Worm (Caenorhabditis elegans) whole organism, L3 larva: Measurements from ENCODE around the gene ZK632.12.

Experiments used
- R02D3.7 ChIP-seq: fragments of 150-350 bp; optimal IDR thresholded peaks from 2 replicates; lab custom pipeline; 2014; ENCODE audit warnings: missing biosample characterization, missing genetic modification characterization
- ZK546.5 ChIP-seq: sonication (generic microtip); optimal IDR thresholded peaks from 2 replicates; lab custom pipeline; 2017; ENCODE audit warnings: missing biosample characterization, missing genetic modification characterization
- aly-2 ChIP-seq: fragments of 150-350 bp; optimal IDR thresholded peaks from 2 replicates; lab custom pipeline; 2014; ENCODE audit warnings: missing biosample characterization, missing genetic modification characterization
- ama-1 ChIP-seq: fragments of 150-350 bp; optimal IDR thresholded peaks from 2 replicates; lab custom pipeline; 2018
- ceh-16 ChIP-seq: sonication (generic microtip); optimal IDR thresholded peaks from 2 replicates; lab custom pipeline; 2017; ENCODE audit warnings: missing biosample characterization, missing genetic modification characterization
- ceh-28 ChIP-seq: fragments of 150-350 bp; optimal IDR thresholded peaks from 2 replicates; lab custom pipeline; 2014; ENCODE audit warnings: missing biosample characterization, missing genetic modification reagents, missing genetic modification characterization
- ceh-82 ChIP-seq: fragments of 150-350 bp; optimal IDR thresholded peaks from 2 replicates; lab custom pipeline; 2014; ENCODE audit warnings: missing biosample characterization, missing genetic modification characterization
- ceh-9 ChIP-seq: sonication (generic microtip); optimal IDR thresholded peaks from 2 replicates; lab custom pipeline; 2018; ENCODE audit warnings: missing biosample characterization, missing genetic modification characterization
- daf-12 ChIP-seq: fragments of 150-350 bp; optimal IDR thresholded peaks from 2 replicates; lab custom pipeline; 2014; ENCODE audit warnings: missing biosample characterization, missing genetic modification reagents, missing genetic modification characterization
- egl-27 ChIP-seq: sonication (generic microtip); optimal IDR thresholded peaks from 4 replicates; lab custom pipeline; 2017; ENCODE audit warnings: missing biosample characterization, missing genetic modification reagents, missing genetic modification characterization
- egl-5 ChIP-seq: fragments of 150-350 bp; optimal IDR thresholded peaks from 2 replicates; lab custom pipeline; 2017; ENCODE audit warnings: missing biosample characterization, missing genetic modification reagents, missing genetic modification characterization, inconsistent platforms
- elt-1 ChIP-seq: fragments of 150-350 bp; optimal IDR thresholded peaks from 2 replicates; lab custom pipeline; 2014; ENCODE audit warnings: missing biosample characterization, missing genetic modification characterization
- elt-2 ChIP-seq: sonication (generic microtip); optimal IDR thresholded peaks from 2 replicates; lab custom pipeline; 2016; ENCODE audit warnings: missing genetic modification reagents, mild to moderate bottlenecking, missing genetic modification characterization, missing compliant biosample characterization
- elt-3 ChIP-seq, 3 experiments: fragments of 150-350 bp in 1 of 3; sonication (generic microtip) in 2 of 3; optimal IDR thresholded peaks; 2 replicates in 2 of 3; 4 replicates in 1 of 3; lab custom pipeline; 2014 to 2017; ENCODE audit warnings: missing biosample characterization in 3 of 3, missing genetic modification characterization in 3 of 3
- eor-1 ChIP-seq, 2 experiments: fragments of 150-350 bp; optimal IDR thresholded peaks; 2 replicates each; lab custom pipeline; 2014 to 2018; ENCODE audit warnings: missing biosample characterization in 2 of 2, missing genetic modification characterization in 2 of 2
- fkh-10 ChIP-seq: sonication (generic microtip); optimal IDR thresholded peaks from 2 replicates; lab custom pipeline; 2017; ENCODE audit warnings: missing biosample characterization, missing genetic modification reagents, missing genetic modification characterization
- fos-1 ChIP-seq: fragments of 150-350 bp; optimal IDR thresholded peaks from 2 replicates; lab custom pipeline; 2014; ENCODE audit warnings: missing biosample characterization, missing genetic modification characterization
- hmg-11 ChIP-seq: sonication (generic microtip); optimal IDR thresholded peaks from 2 replicates; lab custom pipeline; 2016; ENCODE audit warnings: missing genetic modification characterization, missing compliant biosample characterization
- jun-1 ChIP-seq: fragments of 150-350 bp; optimal IDR thresholded peaks from 2 replicates; lab custom pipeline; 2014; ENCODE audit warnings: missing biosample characterization, missing genetic modification reagents, missing genetic modification characterization
- lin-15B ChIP-seq: fragments of 150-350 bp; optimal IDR thresholded peaks from 2 replicates; lab custom pipeline; 2014; ENCODE audit warnings: missing biosample characterization, missing genetic modification characterization
- lsy-12 ChIP-seq: sonication (generic microtip); optimal IDR thresholded peaks from 2 replicates; lab custom pipeline; 2016; ENCODE audit warnings: mild to moderate bottlenecking, missing genetic modification characterization, missing compliant biosample characterization
- mdl-1 ChIP-seq: fragments of 150-350 bp; optimal IDR thresholded peaks from 2 replicates; lab custom pipeline; 2014; ENCODE audit warnings: missing biosample characterization, missing genetic modification characterization
- mml-1 ChIP-seq: fragments of 150-350 bp; sonication (generic microtip); optimal IDR thresholded peaks from 3 replicates; lab custom pipeline; 2014; ENCODE audit warnings: missing biosample characterization, missing genetic modification characterization
- nfya-1 ChIP-seq: sonication (generic microtip); optimal IDR thresholded peaks from 2 replicates; lab custom pipeline; 2017; ENCODE audit warnings: missing genetic modification characterization, mild to moderate bottlenecking, missing compliant biosample characterization, antibody characterized with exemption, moderate library complexity; ENCODE audit not compliant: insufficient read depth
- nhr-12 ChIP-seq: fragments of 150-350 bp; optimal IDR thresholded peaks from 2 replicates; lab custom pipeline; 2014; ENCODE audit warnings: missing biosample characterization, missing genetic modification characterization
- nhr-23 ChIP-seq: fragments of 150-350 bp; optimal IDR thresholded peaks from 2 replicates; lab custom pipeline; 2014; ENCODE audit warnings: missing biosample characterization, missing genetic modification reagents, missing genetic modification characterization
- nhr-237 ChIP-seq: fragments of 150-350 bp; optimal IDR thresholded peaks from 2 replicates; lab custom pipeline; 2014; ENCODE audit warnings: missing biosample characterization, missing genetic modification characterization
- nhr-28 ChIP-seq: fragments of 150-350 bp; optimal IDR thresholded peaks from 2 replicates; lab custom pipeline; 2014; ENCODE audit warnings: missing biosample characterization, missing genetic modification characterization
- nhr-43 ChIP-seq: sonication (generic microtip); optimal IDR thresholded peaks from 2 replicates; lab custom pipeline; 2016; ENCODE audit warnings: mild to moderate bottlenecking, missing genetic modification characterization, missing compliant biosample characterization; ENCODE audit not compliant: poor library complexity, severe bottlenecking
- nhr-76 ChIP-seq: fragments of 150-350 bp; sonication (generic microtip); optimal IDR thresholded peaks from 5 replicates; lab custom pipeline; 2014; ENCODE audit warnings: missing biosample characterization, missing genetic modification characterization
- nhr-77 ChIP-seq: fragments of 150-350 bp; optimal IDR thresholded peaks from 2 replicates; lab custom pipeline; 2014; ENCODE audit warnings: missing biosample characterization, missing genetic modification characterization
- pha-4 ChIP-seq: fragments of 150-350 bp; optimal IDR thresholded peaks from 2 replicates; lab custom pipeline; 2014; ENCODE audit warnings: missing biosample characterization, missing genetic modification reagents, missing genetic modification characterization
- tbx-2 ChIP-seq: sonication (generic microtip); optimal IDR thresholded peaks from 2 replicates; lab custom pipeline; 2016; ENCODE audit warnings: mild to moderate bottlenecking, missing genetic modification characterization, missing compliant biosample characterization
- unc-39 ChIP-seq: sonication (generic microtip); optimal IDR thresholded peaks from 4 replicates; lab custom pipeline; 2017; ENCODE audit warnings: missing biosample characterization, missing genetic modification characterization
- unc-62 ChIP-seq: fragments of 150-350 bp; sonication (generic microtip); optimal IDR thresholded peaks from 4 replicates; lab custom pipeline; 2014; ENCODE audit warnings: missing biosample characterization, missing genetic modification reagents, missing genetic modification characterization
- zag-1 ChIP-seq: fragments of 150-350 bp; optimal IDR thresholded peaks from 2 replicates; lab custom pipeline; 2014; ENCODE audit warnings: missing biosample characterization, missing genetic modification characterization
- ztf-11 ChIP-seq: fragments of 150-350 bp; optimal IDR thresholded peaks from 2 replicates; lab custom pipeline; 2014; ENCODE audit warnings: missing biosample characterization, missing genetic modification characterization
- ztf-4 ChIP-seq: fragments of 150-350 bp; optimal IDR thresholded peaks from 2 replicates; lab custom pipeline; 2014; ENCODE audit warnings: missing biosample characterization, missing genetic modification characterization

Gene ZK632.12

DNA sequence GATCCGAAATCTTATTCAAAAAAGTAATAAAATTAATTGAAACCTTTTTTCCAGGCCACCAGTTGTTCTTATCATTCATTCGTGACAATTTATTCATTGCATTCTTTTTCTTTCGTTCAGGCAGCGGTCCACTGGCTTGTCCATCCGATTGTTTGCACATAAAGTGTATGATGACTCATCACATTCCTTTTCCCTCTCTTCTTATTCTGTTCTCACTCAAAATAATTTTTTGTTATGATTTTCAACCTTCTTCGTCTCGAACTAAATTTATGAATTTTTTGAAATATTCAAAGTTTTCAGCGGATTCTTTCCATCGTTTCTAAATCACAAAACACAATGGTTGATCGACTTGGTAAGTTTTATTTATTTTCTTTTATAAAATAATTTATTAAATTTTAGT, at the start of gene ZK632.12:
Gene ZK632.12, plus strand, starts transcription at position 301 of the 400 bp plus-strand sequence.
- no peak for TF ChIP-seq ceh-28 (tag; lab: Kevin White, UChicago)
- peak; percentile 39 for TF ChIP-seq pha-4 (tag; lab: Kevin White, UChicago)

DNA sequence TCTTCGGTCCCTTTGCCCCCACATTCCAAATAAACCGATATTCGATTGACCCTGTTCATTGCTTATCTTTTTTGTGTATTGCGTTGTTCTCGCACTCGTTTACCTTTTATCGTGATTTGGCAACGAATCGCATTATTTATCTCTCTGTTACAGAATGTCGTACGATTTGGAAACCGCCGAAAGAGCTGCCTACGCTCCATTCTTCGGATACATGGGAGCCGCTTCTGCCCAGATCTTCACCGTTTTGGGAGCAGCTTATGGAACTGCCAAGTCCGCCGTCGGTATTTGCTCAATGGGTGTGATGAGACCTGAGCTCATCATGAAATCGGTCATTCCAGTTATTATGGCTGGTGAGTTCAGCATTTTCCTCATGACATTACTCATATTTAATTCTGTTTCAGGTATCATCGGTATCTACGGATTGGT, 48.6 kb upstream of the ZK632.12 start, which contains the start of gene vha-2:
Gene vha-2, plus strand, starts transcription at position 154 of the 426 bp plus-strand sequence.
- TF ChIP-seq nfya-1 (tag; lab: Kevin White, UChicago): no peak
- TF ChIP-seq ama-1 (lab: Kevin White, UChicago): peak; percentile 75
- peak; percentile 15 for TF ChIP-seq elt-2 (tag; lab: Kevin White, UChicago)
- TF ChIP-seq elt-1 (tag; lab: Kevin White, UChicago): no peak
- TF ChIP-seq jun-1 (tag; lab: Kevin White, UChicago): no peak
- no peak for TF ChIP-seq elt-3 (tag; optimal IDR thresholded peaks at IDR 0.05; lab: Kevin White, UChicago)
- TF ChIP-seq nhr-43 (tag; lab: Kevin White, UChicago): peak; percentile 37
- TF ChIP-seq ztf-11: no peak
- no peak for TF ChIP-seq eor-1 (tag; optimal IDR thresholded peaks at IDR 0.05; lab: Kevin White, UChicago)

DNA sequence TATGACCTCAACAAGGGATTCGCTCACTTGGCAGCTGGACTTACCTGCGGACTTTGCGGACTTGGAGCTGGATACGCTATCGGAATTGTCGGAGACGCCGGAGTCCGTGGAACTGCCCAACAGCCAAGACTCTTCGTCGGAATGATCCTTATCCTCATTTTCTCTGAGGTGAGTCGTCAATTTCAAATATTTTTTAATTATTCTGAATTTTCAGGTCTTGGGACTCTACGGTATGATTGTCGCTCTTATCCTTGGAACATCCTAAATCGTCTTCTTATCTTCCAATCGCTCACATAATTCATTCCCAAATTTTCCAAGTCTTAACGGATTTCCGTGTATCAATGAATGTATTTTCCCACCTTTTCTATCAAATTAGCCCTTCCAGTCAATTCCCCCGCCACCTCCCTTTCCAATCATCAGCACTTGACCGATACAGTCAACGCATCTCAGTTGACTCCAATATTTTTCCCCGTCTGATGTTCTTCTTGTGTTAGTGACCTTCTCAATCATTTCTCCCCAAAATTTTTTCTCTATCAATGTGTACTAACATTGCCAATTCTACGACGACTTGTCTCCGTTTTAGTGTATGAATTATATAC, 48.0 kb upstream of the ZK632.12 start, which contains the start of gene R10E11.6:
Gene R10E11.6, plus strand, starts transcription at position 524 of the 599 bp plus-strand sequence.
- no peak for TF ChIP-seq nhr-23 (tag; lab: Kevin White, UChicago)
- no peak for TF ChIP-seq R02D3.7 (tag; lab: Kevin White, UChicago)
- TF ChIP-seq mml-1 (tag; lab: Kevin White, UChicago): no peak
- no peak for TF ChIP-seq ceh-28 (tag; lab: Kevin White, UChicago)
- TF ChIP-seq fkh-10 (GFP tag; lab: Kevin White, UChicago): no peak
- TF ChIP-seq egl-27 (tag; lab: Kevin White, UChicago): no peak
- no peak for TF ChIP-seq egl-5 (tag; lab: Kevin White, UChicago)
- no peak for TF ChIP-seq pha-4 (tag; lab: Kevin White, UChicago)
- no peak for TF ChIP-seq fos-1
- TF ChIP-seq ceh-82 (tag; lab: Kevin White, UChicago): no peak
- TF ChIP-seq ZK546.5: no peak
- no peak for TF ChIP-seq hmg-11
- TF ChIP-seq ama-1 (lab: Kevin White, UChicago): no peak
- TF ChIP-seq elt-3 (tag; optimal IDR thresholded peaks at IDR 0.05; lab: Kevin White, UChicago): no peak
- TF ChIP-seq ceh-16: no peak
- TF ChIP-seq nhr-77 (tag; lab: Kevin White, UChicago): no peak
- no peak for TF ChIP-seq nhr-76 (tag; lab: Kevin White, UChicago)
- no peak for TF ChIP-seq unc-39
- TF ChIP-seq, all 47 proteins: peak for 0

- TF ChIP-seq unc-39 (no peak), lin-15B (tag; lab: Kevin White, UChicago) (no peak), mdl-1 (tag; lab: Kevin White, UChicago) (no peak), elt-2 (tag; lab: Kevin White, UChicago) (peak; percentile 24), aly-2 (tag; lab: Kevin White, UChicago) (peak; percentile 65), daf-12 (tag; lab: Kevin White, UChicago) (no peak), nhr-77 (tag; lab: Kevin White, UChicago) (peak; percentile 27), nhr-12 (tag; lab: Kevin White, UChicago) (no peak), ceh-9 (no peak), nhr-237 (no peak), egl-27 (tag; lab: Kevin White, UChicago) (no peak), ceh-28 (tag; lab: Kevin White, UChicago) (peak; percentile 22), elt-1 (tag; lab: Kevin White, UChicago) (no peak), eor-1 (tag; optimal IDR thresholded peaks at IDR 0.05; lab: Kevin White, UChicago) (no peak), jun-1 (tag; lab: Kevin White, UChicago) (peak; percentile 23), lsy-12 (tag; lab: Kevin White, UChicago) (peak; percentile 63), nhr-28 (tag; lab: Kevin White, UChicago) (no peak), fos-1 (no peak), ztf-4 (tag; lab: Kevin White, UChicago) (no peak), pha-4 (tag; lab: Kevin White, UChicago) (no peak), zag-1 (tag; lab: Kevin White, UChicago) (no peak), egl-5 (tag; lab: Kevin White, UChicago) (no peak), mml-1 (tag; lab: Kevin White, UChicago) (no peak), nhr-23 (tag; lab: Kevin White, UChicago) (peak; percentile 21), tbx-2 (tag; lab: Kevin White, UChicago) (peak; percentile 28), R02D3.7 (tag; lab: Kevin White, UChicago) (no peak), unc-62 (GFP tag; lab: Kevin White, UChicago) (no peak), ztf-11 (no peak), ceh-82 (tag; lab: Kevin White, UChicago) (peak; percentile 8), nhr-43 (tag; lab: Kevin White, UChicago) (peak; percentile 33)
Measured at ce11 chrIII:9783133-9783590, 47.4 kb upstream of the ZK632.12 start.
